Fruit fly (Drosophila melanogaster) Kc167 (cell line): ENCODE results near the gene Or85c.

Experiments used
- Myc ChIP-seq: fragments of >200 bp; optimal IDR thresholded peaks from 2 replicates; lab custom pipeline; 2017; ENCODE audit warnings: missing external identifiers
- Sin3A ChIP-seq: fragments of >200 bp; optimal IDR thresholded peaks from 2 replicates; lab custom pipeline; 2018; ENCODE audit warnings: missing external identifiers
- h ChIP-seq: fragments of >200 bp; optimal IDR thresholded peaks from 3 replicates; lab custom pipeline; 2018; ENCODE audit warnings: missing external identifiers
- insv ChIP-seq: fragments of >200 bp; optimal IDR thresholded peaks from 3 replicates; lab custom pipeline; 2018; ENCODE audit warnings: missing external identifiers
- psq ChIP-seq: fragments of >200 bp; optimal IDR thresholded peaks from 2 replicates; lab custom pipeline; 2017; ENCODE audit warnings: missing external identifiers
- ttk ChIP-seq: sonication (Bioruptor generic); optimal IDR thresholded peaks from 2 replicates; lab custom pipeline; 2017; ENCODE audit warnings: missing external identifiers

Or85c gene

dm6 chr3R:8517752-8518185, 4.9 kb upstream of the Or85c start, which contains the start of gene CG11737:
Gene CG11737 (plus strand): TSS chr3R:8517868.
- TF ChIP-seq Myc (lab: Kevin White, UChicago) (no peak), h (lab: Kevin White, UChicago) (no peak), Sin3A (lab: Kevin White, UChicago) (no peak), ttk (no peak), psq (lab: Kevin White, UChicago) (no peak), insv (lab: Kevin White, UChicago) (no peak)

- TF ChIP-seq ttk = no peak
- TF ChIP-seq insv (lab: Kevin White, UChicago) = no peak
- TF ChIP-seq h (lab: Kevin White, UChicago) = no peak
- no peak for TF ChIP-seq Sin3A (lab: Kevin White, UChicago)
- TF ChIP-seq psq (lab: Kevin White, UChicago) = no peak
- TF ChIP-seq Myc (lab: Kevin White, UChicago) = no peak
Measured at dm6 chr3R:8511258-8511657, 1.6 kb downstream of the Or85c start, which contains the start of gene Or85b. Gene Or85b (minus strand): TSS chr3R:8511358.

- TF ChIP-seq ttk = no peak
- TF ChIP-seq insv (lab: Kevin White, UChicago) = no peak
- TF ChIP-seq Myc (lab: Kevin White, UChicago) = no peak
Measured at dm6 chr3R:8484573-8484972, 28.2 kb downstream of the Or85c start.

- no peak for TF ChIP-seq insv (lab: Kevin White, UChicago)
Measured at dm6 chr3R:8482881-8483280, 29.9 kb downstream of the Or85c start.

- no peak for TF ChIP-seq Myc (lab: Kevin White, UChicago)
- TF ChIP-seq insv (lab: Kevin White, UChicago) = no peak
- TF ChIP-seq psq (lab: Kevin White, UChicago) = no peak
- TF ChIP-seq h (lab: Kevin White, UChicago) = no peak
- no peak for TF ChIP-seq Sin3A (lab: Kevin White, UChicago)
- no peak for TF ChIP-seq ttk
Measured at dm6 chr3R:8477361-8478007, 35.3 kb downstream of the Or85c start, which contains the start of gene CG45263. Gene CG45263 (minus strand): TSS chr3R:8477617.

dm6 chr3R:8470567-8470966, 42.3 kb downstream of the Or85c start:
- TF ChIP-seq ttk (no peak), psq (lab: Kevin White, UChicago) (no peak), insv (lab: Kevin White, UChicago) (no peak), Sin3A (lab: Kevin White, UChicago) (no peak), h (lab: Kevin White, UChicago) (no peak), Myc (lab: Kevin White, UChicago) (no peak)

dm6 chr3R:8469716-8470393, 43.0 kb downstream of the Or85c start:
- TF ChIP-seq ttk (no peak), psq (lab: Kevin White, UChicago) (no peak), insv (lab: Kevin White, UChicago) (no peak), Sin3A (lab: Kevin White, UChicago) (no peak), h (lab: Kevin White, UChicago) (no peak), Myc (lab: Kevin White, UChicago) (no peak)

dm6 chr3R:8467819-8468421, 44.9 kb downstream of the Or85c start:
- no peak for TF ChIP-seq Sin3A (lab: Kevin White, UChicago)

dm6 chr3R:8463904-8464303, 48.9 kb downstream of the Or85c start:
- TF ChIP-seq Sin3A (lab: Kevin White, UChicago) (no peak), psq (lab: Kevin White, UChicago) (no peak), ttk (no peak), Myc (lab: Kevin White, UChicago) (no peak), h (lab: Kevin White, UChicago) (no peak), insv (lab: Kevin White, UChicago) (no peak)
